Fruit fly (Drosophila melanogaster) whole organism, embryonic: ENCODE measurements around the gene Mocs1.

Experiments
- Asciz ChIP-seq: fragments of 200-800 bp; sonication (Bioruptor generic); optimal IDR thresholded peaks from 2 replicates; lab custom pipeline; 2017; ENCODE audit warnings: missing biosample characterization, mild to moderate bottlenecking, missing genetic modification characterization, missing genetic modification reagents
- Awh ChIP-seq: fragments of 200-800 bp; sonication (Bioruptor generic); IDR thresholded peaks from 2 replicates; pipeline ENCODE4, ENCODE4 v1.3.6; 2022; ENCODE audit warnings: missing biosample characterization, missing genetic modification characterization
- B-H2 ChIP-seq: fragments of 200-800 bp; sonication (Bioruptor generic); optimal IDR thresholded peaks from 2 replicates; lab custom pipeline; 2018; ENCODE audit warnings: missing biosample characterization, mild to moderate bottlenecking, missing genetic modification characterization
- CG10274 ChIP-seq: fragments of 200-800 bp; sonication (Bioruptor generic); optimal IDR thresholded peaks from 3 replicates; lab custom pipeline; 2017; ENCODE audit warnings: missing biosample characterization, mild to moderate bottlenecking, missing genetic modification characterization
- CG10654 ChIP-seq: fragments of 200-800 bp; sonication (Bioruptor generic); optimal IDR thresholded peaks from 2 replicates; lab custom pipeline; 2016; ENCODE audit warnings: missing biosample characterization, missing genetic modification characterization
- CG12299 ChIP-seq: fragments of 200-800 bp; sonication (Bioruptor generic); optimal IDR thresholded peaks from 2 replicates; lab custom pipeline; 2018; ENCODE audit warnings: missing biosample characterization, mild to moderate bottlenecking, missing genetic modification characterization
- CG1233 ChIP-seq: fragments of 200-800 bp; sonication (Bioruptor generic); optimal IDR thresholded peaks from 4 replicates; lab custom pipeline; 2018; ENCODE audit warnings: missing biosample characterization, mild to moderate bottlenecking, missing genetic modification characterization
- CG14860 ChIP-seq: fragments of 200-800 bp; sonication (Bioruptor generic); IDR thresholded peaks from 3 replicates; pipeline ENCODE4 v1.3.6; 2022; ENCODE audit warnings: missing biosample characterization, missing genetic modification characterization; ENCODE audit not compliant: partially characterized antibody
- CG15696 ChIP-seq: fragments of 200-800 bp; sonication (Bioruptor generic); optimal IDR thresholded peaks from 2 replicates; lab custom pipeline; 2019; ENCODE audit warnings: missing biosample characterization, mild to moderate bottlenecking, missing genetic modification characterization, moderate library complexity
- CG17328 ChIP-seq: fragments of 200-800 bp; sonication (Bioruptor generic); IDR thresholded peaks from 2 replicates; pipeline ENCODE4 v1.3.6; 2022; ENCODE audit warnings: missing biosample characterization, missing genetic modification characterization
- CG18011 ChIP-seq: fragments of 200-800 bp; sonication (Bioruptor generic); optimal IDR thresholded peaks from 2 replicates; lab custom pipeline; 2017; ENCODE audit warnings: missing biosample characterization, missing genetic modification characterization, mild to moderate bottlenecking, moderate library complexity, missing genotype
- CG18262 ChIP-seq: fragments of 200-800 bp; optimal IDR thresholded peaks from 3 replicates; lab custom pipeline; 2019; ENCODE audit warnings: missing biosample characterization, mild to moderate bottlenecking, missing genetic modification characterization, moderate library complexity
- CG2678 ChIP-seq: fragments of 200-800 bp; sonication (Bioruptor generic); optimal IDR thresholded peaks from 3 replicates; lab custom pipeline; 2019; ENCODE audit warnings: missing biosample characterization, mild to moderate bottlenecking, missing genetic modification characterization, moderate library complexity
- CG3838 ChIP-seq: fragments of 200-800 bp; sonication (Bioruptor generic); optimal IDR thresholded peaks from 3 replicates; lab custom pipeline; 2016; ENCODE audit warnings: missing biosample characterization, missing genetic modification characterization
- CG6854 ChIP-seq: fragments of 200-800 bp; sonication (Bioruptor generic); optimal IDR thresholded peaks from 3 replicates; lab custom pipeline; 2017; ENCODE audit warnings: missing biosample characterization, mild to moderate bottlenecking, missing genetic modification characterization
- CG8478 ChIP-seq: fragments of >200 bp; optimal IDR thresholded peaks from 2 replicates; lab custom pipeline; 2018
- CG8924 ChIP-seq: fragments of 200-800 bp; optimal IDR thresholded peaks from 3 replicates; lab custom pipeline; 2019; ENCODE audit warnings: missing biosample characterization, mild to moderate bottlenecking, missing genetic modification characterization, moderate library complexity
- CG9215 ChIP-seq: fragments of 200-800 bp; sonication (Bioruptor generic); IDR thresholded peaks from 2 replicates; pipeline ENCODE4 v1.3.6; 2022; ENCODE audit warnings: missing biosample characterization, missing genetic modification characterization
- CkIIα-i1 ChIP-seq: fragments of 200-800 bp; sonication (Bioruptor generic); IDR thresholded peaks from 2 replicates; pipeline ENCODE4 v1.3.6; 2022; ENCODE audit warnings: missing biosample characterization, missing genetic modification characterization
- CoRest ChIP-seq: fragments of 200-800 bp; sonication (Bioruptor generic); optimal IDR thresholded peaks from 3 replicates; lab custom pipeline; 2018; ENCODE audit warnings: missing biosample characterization, mild to moderate bottlenecking, missing genetic modification characterization, moderate library complexity
- D ChIP-seq, 2 experiments: fragments of 200-800 bp in 1 of 2; fragments of >200 bp in 1 of 2; sonication (Bioruptor generic) in 1 of 2; optimal IDR thresholded peaks; 2 replicates in 1 of 2; 3 replicates in 1 of 2; lab custom pipeline; 2017; ENCODE audit warnings: mild to moderate bottlenecking in 1 of 2, missing biosample characterization in 1 of 2, missing genetic modification characterization in 1 of 2, missing genetic modification reagents in 1 of 2
- Fer2 ChIP-seq: fragments of 200-800 bp; sonication (Bioruptor generic); optimal IDR thresholded peaks from 2 replicates; lab custom pipeline; 2018; ENCODE audit warnings: missing biosample characterization, mild to moderate bottlenecking, missing genetic modification characterization, moderate library complexity
- GATAe ChIP-seq: fragments of 200-800 bp; sonication (Bioruptor generic); conservative IDR thresholded peaks from 2 replicates; pipeline ENCODE4 v1.3.6; 2022; ENCODE audit warnings: missing biosample characterization, missing genetic modification characterization
- HLH54F ChIP-seq: fragments of 200-800 bp; sonication (Bioruptor generic); optimal IDR thresholded peaks from 3 replicates; lab custom pipeline; 2016; ENCODE audit warnings: missing biosample characterization, missing genetic modification characterization
- Hey ChIP-seq: fragments of 200-800 bp; sonication (Bioruptor generic); optimal IDR thresholded peaks from 3 replicates; lab custom pipeline; 2018; ENCODE audit warnings: missing biosample characterization, mild to moderate bottlenecking, missing genetic modification characterization
- Med ChIP-seq: fragments of 200-800 bp; sonication (Bioruptor generic); peaks from one replicate; lab custom pipeline; 2016; ENCODE audit warnings: missing biosample characterization, missing genetic modification characterization, mild to moderate bottlenecking, inconsistent platforms, moderate library complexity
- NFAT ChIP-seq: fragments of 200-800 bp; sonication (Bioruptor generic); IDR thresholded peaks from 2 replicates; pipeline ENCODE4 v1.3.6; 2022; ENCODE audit warnings: missing biosample characterization, missing genetic modification characterization
- Pdp1 ChIP-seq, 2 experiments: fragments of 200-800 bp; sonication (Bioruptor generic); optimal IDR thresholded peaks; 3 replicates each; lab custom pipeline; 2016; ENCODE audit warnings: missing biosample characterization in 2 of 2, missing genetic modification characterization in 2 of 2, mild to moderate bottlenecking in 1 of 2, moderate library complexity in 1 of 2
- Sin3A ChIP-seq: fragments of >200 bp; optimal IDR thresholded peaks from 2 replicates; lab custom pipeline; 2018
- Xrp1 ChIP-seq: fragments of 200-800 bp; sonication (Bioruptor generic); IDR thresholded peaks from 2 replicates; pipeline ENCODE4 v1.3.6; 2022; ENCODE audit warnings: missing biosample characterization, missing genetic modification characterization
- ash1 ChIP-seq: fragments of 200-800 bp; sonication (Bioruptor generic); optimal IDR thresholded peaks from 2 replicates; lab custom pipeline; 2018; ENCODE audit warnings: missing biosample characterization, mild to moderate bottlenecking, missing genetic modification characterization
- bcd ChIP-seq: fragments of 200-800 bp; sonication (Bioruptor generic); optimal IDR thresholded peaks from 2 replicates; lab custom pipeline; 2017; ENCODE audit warnings: missing biosample characterization, mild to moderate bottlenecking, missing genetic modification characterization
- btn ChIP-seq: fragments of 200-800 bp; sonication (Bioruptor generic); optimal IDR thresholded peaks from 2 replicates; lab custom pipeline; 2016; ENCODE audit warnings: missing biosample characterization, missing genetic modification characterization
- cg ChIP-seq: fragments of 200-800 bp; sonication (Bioruptor generic); optimal IDR thresholded peaks from 3 replicates; lab custom pipeline; 2019; ENCODE audit warnings: missing biosample characterization, mild to moderate bottlenecking, missing genetic modification characterization, moderate library complexity
- crc ChIP-seq: fragments of 200-800 bp; sonication (Bioruptor generic); optimal IDR thresholded peaks from 2 replicates; lab custom pipeline; 2016; ENCODE audit warnings: missing biosample characterization, missing genetic modification characterization
- da ChIP-seq: fragments of 200-800 bp; sonication (Bioruptor generic); optimal IDR thresholded peaks from 2 replicates; lab custom pipeline; 2016; ENCODE audit warnings: missing biosample characterization, missing genetic modification characterization
- eve ChIP-seq, 2 experiments: fragments of >200 bp; optimal IDR thresholded peaks; 2 replicates each; lab custom pipeline; 2017; ENCODE audit warnings: missing biosample characterization in 2 of 2, missing genetic modification characterization in 2 of 2
- ftz-f1 ChIP-seq: fragments of 200-800 bp; sonication (Bioruptor generic); optimal IDR thresholded peaks from 2 replicates; lab custom pipeline; 2016; ENCODE audit warnings: missing biosample characterization, missing genetic modification characterization
- gce ChIP-seq: fragments of 200-800 bp; sonication (Bioruptor generic); IDR thresholded peaks from 3 replicates; pipeline ENCODE4 v1.3.6; 2022; ENCODE audit warnings: missing biosample characterization, missing genetic modification characterization
- ind ChIP-seq: fragments of 200-800 bp; sonication (Bioruptor generic); optimal IDR thresholded peaks from 3 replicates; lab custom pipeline; 2016; ENCODE audit warnings: missing biosample characterization, missing genetic modification characterization
- jigr1 ChIP-seq: fragments of 200-800 bp; sonication (Bioruptor generic); IDR thresholded peaks from 3 replicates; pipeline ENCODE4 v1.3.6; 2022; ENCODE audit warnings: missing biosample characterization, missing genetic modification characterization
- kah ChIP-seq: fragments of 200-800 bp; sonication (Bioruptor generic); optimal IDR thresholded peaks from 2 replicates; lab custom pipeline; 2018; ENCODE audit warnings: missing biosample characterization, mild to moderate bottlenecking, missing genetic modification characterization
- maf-S ChIP-seq: fragments of 200-800 bp; sonication (Bioruptor generic); optimal IDR thresholded peaks from 2 replicates; lab custom pipeline; 2016; ENCODE audit warnings: missing biosample characterization, missing genetic modification characterization
- scrt ChIP-seq: fragments of 200-800 bp; sonication (Bioruptor generic); optimal IDR thresholded peaks from 2 replicates; lab custom pipeline; 2018; ENCODE audit warnings: missing biosample characterization, mild to moderate bottlenecking, missing genetic modification characterization, moderate library complexity
- sens ChIP-seq: fragments of 200-800 bp; sonication (Bioruptor generic); peaks from one replicate; lab custom pipeline; 2016; ENCODE audit warnings: missing biosample characterization, missing genetic modification characterization
- ttk ChIP-seq: fragments of 200-800 bp; sonication (Bioruptor generic); IDR thresholded peaks from 2 replicates; pipeline ENCODE4 v2.1.2; 2022; ENCODE audit warnings: missing biosample characterization, missing genetic modification characterization
- vnd ChIP-seq: fragments of 200-800 bp; sonication (Bioruptor generic); IDR thresholded peaks from 3 replicates; pipeline ENCODE4 v1.3.6; 2022; ENCODE audit warnings: missing biosample characterization, missing genetic modification characterization; ENCODE audit not compliant: partially characterized antibody
- wdn ChIP-seq: fragments of 200-800 bp; sonication (Bioruptor generic); IDR thresholded peaks from 2 replicates; pipeline ENCODE4 v1.3.6; 2022; ENCODE audit warnings: missing biosample characterization, missing genetic modification characterization
- wek ChIP-seq: fragments of 200-800 bp; sonication (Bioruptor generic); optimal IDR thresholded peaks from 3 replicates; lab custom pipeline; 2018; ENCODE audit warnings: missing biosample characterization, mild to moderate bottlenecking, missing genetic modification characterization, moderate library complexity
- z ChIP-seq: fragments of 200-800 bp; sonication (Bioruptor generic); IDR thresholded peaks from 3 replicates; pipeline ENCODE4 v1.3.6; 2022; ENCODE audit warnings: missing biosample characterization, missing genetic modification characterization

The Mocs1 gene

DNA sequence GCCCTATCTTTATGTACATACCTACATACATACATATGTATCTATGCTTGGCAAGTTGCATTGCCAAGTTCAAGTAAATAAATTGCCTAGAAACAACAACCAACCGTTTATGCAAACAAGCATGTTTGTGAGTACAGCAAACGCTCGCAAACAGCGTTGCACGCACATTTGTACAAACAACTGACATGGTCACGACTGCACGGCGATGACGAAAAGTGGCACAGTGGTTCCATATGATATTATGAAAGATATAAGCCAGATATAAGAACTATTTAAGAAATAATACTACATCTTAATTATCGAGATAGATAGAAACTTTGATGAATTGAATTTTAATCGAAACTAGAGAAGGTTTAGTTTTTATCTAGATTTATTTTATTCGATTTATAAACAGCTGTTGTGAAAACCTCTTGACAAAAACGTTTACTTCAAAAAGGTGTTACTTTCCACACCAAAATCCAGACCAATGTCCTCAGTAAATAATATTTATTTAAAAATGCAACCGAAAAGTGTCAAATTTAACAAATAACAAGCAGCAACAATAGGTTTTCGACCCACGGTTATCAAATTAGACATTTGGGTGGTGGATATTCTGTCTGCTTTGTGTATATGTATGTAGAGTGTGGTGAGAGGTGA lies 19.6 kb downstream of the Mocs1 start (continued):
- TF ChIP-seq crc (GFP tag; lab: Kevin White, UChicago), result peak; percentile 61
- TF ChIP-seq CG9215 (GFP tag; lab: Robert Waterston, UW), result 0 out of 2 replicates have a peak, but pooled peaks have one; percentile 32
- TF ChIP-seq z (GFP tag; lab: Robert Waterston, UW), result peak; percentile 76; the same call in 1 of the 3 replicates
- peak; percentile 98 for TF ChIP-seq CG18262 (tag; lab: Kevin White, UChicago)
- TF ChIP-seq bcd (GFP tag; lab: Kevin White, UChicago), result peak; percentile 88
- TF ChIP-seq jigr1 (GFP tag; lab: Robert Waterston, UW), result 0 out of 3 replicates have a peak, but pooled peaks have one; percentile 73
- TF ChIP-seq eve (GFP tag; optimal IDR thresholded peaks at IDR 0.05; lab: Kevin White, UChicago), result peak; percentile 1 to 98
- TF ChIP-seq CG1233 (GFP tag; lab: Kevin White, UChicago), result peak; percentile 85
- TF ChIP-seq Hey, result peak; percentile 20
- peak; percentile 54 for TF ChIP-seq cg (GFP tag; lab: Kevin White, UChicago)
- TF ChIP-seq NFAT, result no peak
- peak; percentile 70 for TF ChIP-seq CG17328 (GFP tag; lab: Robert Waterston, UW)
- TF ChIP-seq CG8478 (lab: Kevin White, UChicago), result no peak
- no peak for TF ChIP-seq GATAe
- peak; percentile 78 for TF ChIP-seq wek
- no peak for TF ChIP-seq B-H2 (GFP tag; lab: Kevin White, UChicago)
- peak; percentile 41 for TF ChIP-seq maf-S (GFP tag; lab: Kevin White, UChicago)
- peak; percentile 86 for TF ChIP-seq Med (GFP tag; lab: Kevin White, UChicago)
- TF ChIP-seq CG6854 (GFP tag; lab: Kevin White, UChicago), result peak; percentile 76
- no peak for TF ChIP-seq Sin3A (lab: Kevin White, UChicago)
- peak; percentile 82 for TF ChIP-seq kah
- TF ChIP-seq Asciz (GFP tag; lab: Kevin White, UChicago), result peak; percentile 91
- no peak for TF ChIP-seq wdn (GFP tag; lab: Robert Waterston, UW)
- peak; percentile 52 for TF ChIP-seq CG10654 (GFP tag; lab: Kevin White, UChicago)
- TF ChIP-seq sens (GFP tag; lab: Kevin White, UChicago), result peak; percentile 99
- TF ChIP-seq CG14860, result peak; percentile 47; the same call in 1 of the 3 replicates
- peak; percentile 93 for TF ChIP-seq CG15696
- TF ChIP-seq ash1 (GFP tag; lab: Kevin White, UChicago), result peak; percentile 61
- TF ChIP-seq CoRest (tag; lab: Kevin White, UChicago), result peak; percentile 95
- peak; percentile 67 for TF ChIP-seq da (GFP tag; lab: Kevin White, UChicago)
- TF ChIP-seq Xrp1, result peak; percentile 87
- TF ChIP-seq btn (GFP tag; lab: Kevin White, UChicago), result peak; percentile 70
- no peak for TF ChIP-seq ftz-f1 (GFP tag; lab: Kevin White, UChicago)
- peak; percentile 57 for TF ChIP-seq ttk (GFP tag; lab: Robert Waterston, UW)
- no peak for TF ChIP-seq Fer2
- peak; percentile 73 to 84 for TF ChIP-seq Pdp1 (GFP tag; optimal IDR thresholded peaks at IDR 0.05; lab: Kevin White, UChicago)
- peak; percentile 59 for TF ChIP-seq gce (GFP tag; lab: Robert Waterston, UW)
- peak; percentile 87 for TF ChIP-seq ind (GFP tag; lab: Kevin White, UChicago)
- peak; percentile 50; the same call in 1 of the 3 replicates for TF ChIP-seq vnd (GFP tag; lab: Robert Waterston, UW)
- TF ChIP-seq Awh (GFP tag; lab: Robert Waterston, UW), result peak; percentile 90
- peak; percentile 95 for TF ChIP-seq CG2678 (tag; lab: Kevin White, UChicago)
- TF ChIP-seq CG8924 (tag; lab: Kevin White, UChicago), result peak; percentile 97
- TF ChIP-seq CG3838 (GFP tag; lab: Kevin White, UChicago), result peak; percentile 79
- TF ChIP-seq CG18011 (GFP tag; lab: Kevin White, UChicago), result peak; percentile 77
- no peak for TF ChIP-seq D (optimal IDR thresholded peaks at IDR 0.05; lab: Kevin White, UChicago)
- peak; percentile 87 for TF ChIP-seq D (GFP tag; optimal IDR thresholded peaks at IDR 0.05; lab: Kevin White, UChicago)
- TF ChIP-seq HLH54F (GFP tag; lab: Kevin White, UChicago), result peak; percentile 57
- peak; percentile 31 for TF ChIP-seq scrt (GFP tag; lab: Kevin White, UChicago)
- TF ChIP-seq CG10274, result peak; percentile 75
- TF ChIP-seq CkIIα-i1 (GFP tag; lab: Robert Waterston, UW), result no peak
- peak; percentile 80 for TF ChIP-seq CG12299 (tag; lab: Kevin White, UChicago)
